Worm (Caenorhabditis elegans) whole organism, young adult: Measurements from ENCODE around the gene K09F6.3.

Experiments used
- B0019.2 ChIP-seq: fragments of 200-800 bp; sonication (Bioruptor generic); conservative IDR thresholded peaks from 2 replicates; pipeline ENCODE4 v1.3.6; 2022; ENCODE audit warnings: missing genetic modification reagents, missing genetic modification characterization, missing compliant biosample characterization
- F49E8.2 ChIP-seq: sonication (generic microtip); optimal IDR thresholded peaks from 3 replicates; lab custom pipeline; 2017; ENCODE audit warnings: missing genetic modification characterization, mild to moderate bottlenecking, missing compliant biosample characterization, antibody characterized with exemption, moderate library complexity; ENCODE audit not compliant: insufficient read depth
- T07F8.4 ChIP-seq: sonication (generic microtip); optimal IDR thresholded peaks from 2 replicates; lab custom pipeline; 2016; ENCODE audit warnings: mild to moderate bottlenecking, missing genetic modification characterization, moderate library complexity, missing compliant biosample characterization
- Y53G8AR.9 ChIP-seq: fragments of 200-800 bp; sonication (Bioruptor generic); conservative IDR thresholded peaks from 2 replicates; pipeline ENCODE4 v1.3.6; 2022; ENCODE audit warnings: missing genetic modification reagents, missing genetic modification characterization, missing compliant biosample characterization
- Y95B8A.8 ChIP-seq: fragments of 200-800 bp; sonication (Bioruptor generic); IDR thresholded peaks from 2 replicates; pipeline ENCODE4 v1.3.6; 2022; ENCODE audit warnings: missing genetic modification reagents, missing genetic modification characterization, missing compliant biosample characterization
- ama-1 ChIP-seq, 3 experiments: fragments of 150-350 bp in 1 of 3; sonication (generic microtip) in 2 of 3; optimal IDR thresholded peaks; 2 replicates each; lab custom pipeline; 2014 to 2018; ENCODE audit warnings: missing biosample characterization in 2 of 3, missing genetic modification characterization in 2 of 3, missing genetic modification reagents in 2 of 3
- attf-5 ChIP-seq: fragments of 200-800 bp; sonication (Bioruptor generic); optimal IDR thresholded peaks from 2 replicates; lab custom pipeline; 2018; ENCODE audit warnings: mild to moderate bottlenecking, missing genetic modification characterization, missing compliant biosample characterization
- cebp-1 ChIP-seq, 2 experiments: fragments of 200-800 bp in 1 of 2; sonication (Bioruptor generic) in 1 of 2; sonication (generic microtip) in 1 of 2; IDR thresholded peaks in 1 of 2; optimal IDR thresholded peaks in 1 of 2; 2 replicates each; pipeline versions ENCODE4 v1.3.6 to Lab custom; 2017 to 2022; ENCODE audit warnings: missing compliant biosample characterization in 2 of 2, missing genetic modification characterization in 2 of 2, mild to moderate bottlenecking in 1 of 2, missing genetic modification reagents in 1 of 2, moderate library complexity in 1 of 2
- cebp-2 ChIP-seq: fragments of 200-800 bp; sonication (Bioruptor generic); IDR thresholded peaks from 2 replicates; pipeline ENCODE4 v1.3.6; 2022; ENCODE audit warnings: missing genetic modification characterization, missing compliant biosample characterization
- ceh-27 ChIP-seq: fragments of 200-800 bp; sonication (Bioruptor generic); optimal IDR thresholded peaks from 2 replicates; lab custom pipeline; 2018; ENCODE audit warnings: mild to moderate bottlenecking, missing genetic modification characterization, moderate library complexity, missing compliant biosample characterization
- ceh-40 ChIP-seq: fragments of 200-800 bp; sonication (Bioruptor generic); IDR thresholded peaks from 2 replicates; pipeline ENCODE4 v1.3.6; 2022; ENCODE audit warnings: missing genetic modification characterization, missing compliant biosample characterization
- chd-7 ChIP-seq: sonication (generic microtip); optimal IDR thresholded peaks from 2 replicates; lab custom pipeline; 2016; ENCODE audit warnings: mild to moderate bottlenecking, missing genetic modification characterization, moderate library complexity, missing compliant biosample characterization
- dpl-1 ChIP-seq: fragments of 150-350 bp; optimal IDR thresholded peaks from 2 replicates; lab custom pipeline; 2014; ENCODE audit warnings: missing biosample characterization, missing genetic modification reagents, missing genetic modification characterization
- egrh-3 ChIP-seq: fragments of 200-800 bp; sonication (Bioruptor generic); IDR thresholded peaks from 2 replicates; pipeline ENCODE4 v1.3.6; 2022; ENCODE audit warnings: missing genetic modification reagents, missing genetic modification characterization, missing compliant biosample characterization
- him-1 ChIP-seq: sonication (generic microtip); optimal IDR thresholded peaks from 2 replicates; lab custom pipeline; 2016; ENCODE audit warnings: missing genotype, missing genetic modification reagents, missing genetic modification characterization, missing compliant biosample characterization
- hlh-26 ChIP-seq: fragments of 200-800 bp; sonication (Bioruptor generic); conservative IDR thresholded peaks from 2 replicates; pipeline ENCODE4 v1.3.6; 2022; ENCODE audit warnings: missing genetic modification reagents, missing genetic modification characterization, missing compliant biosample characterization
- hmg-1.2 ChIP-seq: fragments of 200-800 bp; sonication (Bioruptor generic); IDR thresholded peaks from 2 replicates; pipeline ENCODE4 v1.3.6; 2022; ENCODE audit warnings: missing genetic modification reagents, missing genetic modification characterization, missing compliant biosample characterization
- lin-26 ChIP-seq: fragments of 200-800 bp; sonication (Bioruptor generic); IDR thresholded peaks from 2 replicates; pipeline ENCODE4 v1.3.6; 2022; ENCODE audit warnings: missing genetic modification reagents, missing genetic modification characterization, missing compliant biosample characterization
- lir-1 ChIP-seq: fragments of 200-800 bp; sonication (Bioruptor generic); conservative IDR thresholded peaks from 2 replicates; pipeline ENCODE4 v1.3.6; 2022; ENCODE audit warnings: missing genetic modification reagents, missing genetic modification characterization, missing compliant biosample characterization
- lsl-1 ChIP-seq: fragments of 200-800 bp; sonication (Bioruptor generic); optimal IDR thresholded peaks from 2 replicates; lab custom pipeline; 2018; ENCODE audit warnings: mild to moderate bottlenecking, missing genetic modification characterization, moderate library complexity, missing compliant biosample characterization
- madf-3 ChIP-seq: fragments of 200-800 bp; sonication (Bioruptor generic); IDR thresholded peaks from 2 replicates; pipeline ENCODE4 v1.3.6; 2022; ENCODE audit warnings: missing genetic modification reagents, missing genetic modification characterization, missing compliant biosample characterization
- mcd-1 ChIP-seq: fragments of 200-800 bp; sonication (Bioruptor generic); IDR thresholded peaks from 2 replicates; pipeline ENCODE4 v1.3.6; 2022; ENCODE audit warnings: missing genetic modification reagents, missing genetic modification characterization, missing compliant biosample characterization
- nhr-120 ChIP-seq: fragments of 200-800 bp; sonication (Bioruptor generic); IDR thresholded peaks from 2 replicates; pipeline ENCODE4 v1.3.6; 2022; ENCODE audit warnings: missing genetic modification characterization, missing compliant biosample characterization
- nhr-27 ChIP-seq: fragments of 200-800 bp; sonication (Bioruptor generic); optimal IDR thresholded peaks from 2 replicates; lab custom pipeline; 2018; ENCODE audit warnings: mild to moderate bottlenecking, missing genetic modification characterization, moderate library complexity, missing compliant biosample characterization
- nhr-90 ChIP-seq: sonication (generic microtip); optimal IDR thresholded peaks from 2 replicates; lab custom pipeline; 2016; ENCODE audit warnings: missing genotype, mild to moderate bottlenecking, missing genetic modification characterization, missing compliant biosample characterization
- pha-4 ChIP-seq: fragments of 150-350 bp; sonication (generic microtip); optimal IDR thresholded peaks from 2 replicates; lab custom pipeline; 2014; ENCODE audit warnings: missing biosample characterization, missing genetic modification reagents, missing genetic modification characterization
- sea-2 ChIP-seq: fragments of 200-800 bp; sonication (Bioruptor generic); IDR thresholded peaks from 2 replicates; pipeline ENCODE4 v1.3.6; 2022; ENCODE audit warnings: missing genetic modification characterization, missing compliant biosample characterization
- snpc-1.1 ChIP-seq: sonication (generic microtip); optimal IDR thresholded peaks from 2 replicates; lab custom pipeline; 2017; ENCODE audit warnings: missing genetic modification characterization, mild to moderate bottlenecking, missing compliant biosample characterization, antibody characterized with exemption, moderate library complexity, missing genotype, missing genetic modification reagents; ENCODE audit not compliant: insufficient read depth
- sptf-2 ChIP-seq: fragments of 200-800 bp; sonication (Bioruptor generic); optimal IDR thresholded peaks from 2 replicates; lab custom pipeline; 2018; ENCODE audit warnings: mild to moderate bottlenecking, missing genetic modification characterization, missing compliant biosample characterization
- tbx-9 ChIP-seq: sonication (generic microtip); optimal IDR thresholded peaks from 2 replicates; lab custom pipeline; 2016; ENCODE audit warnings: borderline replicate concordance, missing genetic modification characterization, inconsistent platforms, missing compliant biosample characterization
- tlf-1 ChIP-seq: fragments of 200-800 bp; sonication (Bioruptor generic); optimal IDR thresholded peaks from 2 replicates; lab custom pipeline; 2018; ENCODE audit warnings: mild to moderate bottlenecking, missing genetic modification characterization, missing compliant biosample characterization
- unc-130 ChIP-seq: sonication (generic microtip); optimal IDR thresholded peaks from 2 replicates; lab custom pipeline; 2016; ENCODE audit warnings: missing genetic modification reagents, missing genetic modification characterization, missing compliant biosample characterization
- zfh-2 ChIP-seq: fragments of 200-800 bp; sonication (Bioruptor generic); conservative IDR thresholded peaks from 2 replicates; pipeline ENCODE4 v1.3.6; 2022; ENCODE audit warnings: missing genetic modification reagents, missing genetic modification characterization, missing compliant biosample characterization
- ztf-28 ChIP-seq: fragments of 200-800 bp; sonication (Bioruptor generic); IDR thresholded peaks from 2 replicates; pipeline ENCODE4 v1.3.6; 2022; ENCODE audit warnings: missing genetic modification reagents, missing genetic modification characterization, missing compliant biosample characterization
- ztf-3 ChIP-seq: fragments of 200-800 bp; sonication (Bioruptor generic); optimal IDR thresholded peaks from 2 replicates; lab custom pipeline; 2018; ENCODE audit warnings: mild to moderate bottlenecking, missing genetic modification characterization, missing compliant biosample characterization
- ztf-6 ChIP-seq: fragments of 200-800 bp; sonication (Bioruptor generic); IDR thresholded peaks from 2 replicates; pipeline ENCODE4 v1.3.6; 2022; ENCODE audit warnings: missing genetic modification reagents, missing genetic modification characterization, missing compliant biosample characterization

Gene K09F6.3

ce11 chrII:2216940-2217664, 37.9 kb upstream of the K09F6.3 start (continued):
- TF ChIP-seq snpc-1.1 (tag; lab: Kevin White, UChicago) (no peak), hmg-1.2 (peak; percentile 32; the same call in 1 of the 2 replicates), ama-1 (optimal IDR thresholded peaks at IDR 0.05; lab: Kevin White, UChicago) (no peak), ama-1 (GFP tag; optimal IDR thresholded peaks at IDR 0.05; lab: Kevin White, UChicago) (no peak), T07F8.4 (tag; lab: Kevin White, UChicago) (no peak)
- TF ChIP-seq, all 124 proteins: peak for 4

- no peak for TF ChIP-seq unc-130 (GFP tag; lab: Kevin White, UChicago)
- TF ChIP-seq ceh-27: peak; percentile 75
- TF ChIP-seq sea-2 (GFP tag; lab: Robert Waterston, UW): no peak
- peak; percentile 51; the same call in 1 of the 2 replicates for TF ChIP-seq egrh-3 (GFP tag; lab: Robert Waterston, UW)
- no peak for TF ChIP-seq ceh-40 (GFP tag; lab: Robert Waterston, UW)
- TF ChIP-seq ztf-3 (GFP tag; lab: Kevin White, UChicago): no peak
- TF ChIP-seq F49E8.2: no peak
- no peak for TF ChIP-seq pha-4
- TF ChIP-seq dpl-1 (GFP tag; lab: Kevin White, UChicago): peak; percentile 6
- peak; percentile 76 for TF ChIP-seq mcd-1
- TF ChIP-seq zfh-2 (GFP tag; lab: Robert Waterston, UW): peak; percentile 89
- no peak for TF ChIP-seq hlh-26 (GFP tag; lab: Robert Waterston, UW)
- no peak for TF ChIP-seq cebp-1 (GFP tag; IDR thresholded peaks at IDR 0.05; lab: Robert Waterston, UW)
- TF ChIP-seq cebp-1 (tag; optimal IDR thresholded peaks at IDR 0.05; lab: Kevin White, UChicago): peak; percentile 19
- no peak for TF ChIP-seq lsl-1 (GFP tag; lab: Kevin White, UChicago)
- peak; percentile 29; the same call in 1 of the 2 replicates for TF ChIP-seq hmg-1.2
- peak; percentile 61 for TF ChIP-seq attf-5 (GFP tag; lab: Kevin White, UChicago)
- TF ChIP-seq lir-1 (GFP tag; lab: Robert Waterston, UW): no peak
These were observed 35.1 kb upstream of the K09F6.3 start, which contains the start of gene Y59C2A.3 for ce11 chrII:2219880-2220279. Y59C2A.3 (minus strand) TSS chrII:2219921.

- TF ChIP-seq snpc-1.1 (tag; lab: Kevin White, UChicago) (no peak), nhr-90 (tag; lab: Kevin White, UChicago) (no peak), Y53G8AR.9 (GFP tag; lab: Robert Waterston, UW) (no peak), madf-3 (GFP tag; lab: Robert Waterston, UW) (0 out of 2 replicates have a peak, but pooled peaks have one; percentile 4), ceh-27 (no peak), zfh-2 (GFP tag; lab: Robert Waterston, UW) (peak; percentile 43; the same call in 1 of the 2 replicates), ztf-28 (no peak), Y95B8A.8 (GFP tag; lab: Robert Waterston, UW) (no peak), lir-1 (GFP tag; lab: Robert Waterston, UW) (no peak), B0019.2 (GFP tag; lab: Robert Waterston, UW) (no peak), egrh-3 (GFP tag; lab: Robert Waterston, UW) (peak; percentile 64; the same call in 1 of the 2 replicates)
- TF ChIP-seq, all 124 proteins: peak for 3
These were observed 33.6 kb upstream of the K09F6.3 start for ce11 chrII:2221196-2221896.

- no peak for TF ChIP-seq zfh-2 (GFP tag; lab: Robert Waterston, UW)
- TF ChIP-seq nhr-120 (GFP tag; lab: Robert Waterston, UW): no peak
- TF ChIP-seq lin-26: no peak
- TF ChIP-seq chd-7 (tag; lab: Kevin White, UChicago): no peak
- no peak for TF ChIP-seq him-1 (tag; lab: Kevin White, UChicago)
- TF ChIP-seq sptf-2 (GFP tag; lab: Kevin White, UChicago): no peak
- no peak for TF ChIP-seq cebp-2 (GFP tag; lab: Robert Waterston, UW)
- TF ChIP-seq hlh-26 (GFP tag; lab: Robert Waterston, UW): no peak
- TF ChIP-seq nhr-27: no peak
- TF ChIP-seq ztf-6 (GFP tag; lab: Robert Waterston, UW): no peak
- TF ChIP-seq tbx-9 (tag; lab: Kevin White, UChicago): no peak
- no peak for TF ChIP-seq tlf-1
These were observed 31.5 kb upstream of the K09F6.3 start, which contains the start of gene cbs-2 for ce11 chrII:2223467-2223866. cbs-2 (minus strand) TSS chrII:2223567.
